Worm (Caenorhabditis elegans) whole organism, late embryonic: ENCODE results near the gene C23G10.10.

Experiments
- T23F11.4 ChIP-seq: fragments of 200-800 bp; sonication (Bioruptor generic); optimal IDR thresholded peaks from 2 replicates; lab custom pipeline; 2018; ENCODE audit warnings: mild to moderate bottlenecking, missing genetic modification characterization, missing compliant biosample characterization
- ceh-2 ChIP-seq: sonication (generic microtip); optimal IDR thresholded peaks from 2 replicates; lab custom pipeline; 2016; ENCODE audit warnings: missing genotype, missing genetic modification characterization, missing compliant biosample characterization
- ceh-45 ChIP-seq: fragments of 200-800 bp; sonication (Bioruptor generic); IDR thresholded peaks from 2 replicates; pipeline ENCODE4 v1.3.6; 2022; ENCODE audit warnings: missing genetic modification reagents, missing genetic modification characterization, missing compliant biosample characterization
- ceh-6 ChIP-seq: fragments of 200-800 bp; sonication (Bioruptor generic); optimal IDR thresholded peaks from 2 replicates; lab custom pipeline; 2018; ENCODE audit warnings: mild to moderate bottlenecking, missing genetic modification characterization, missing compliant biosample characterization
- ceh-9 ChIP-seq: sonication (generic microtip); optimal IDR thresholded peaks from 2 replicates; lab custom pipeline; 2016; ENCODE audit warnings: mild to moderate bottlenecking, missing genetic modification characterization, inconsistent platforms, missing compliant biosample characterization
- che-1 ChIP-seq: sonication (generic microtip); optimal IDR thresholded peaks from 2 replicates; lab custom pipeline; 2016; ENCODE audit warnings: mild to moderate bottlenecking, missing genetic modification characterization, missing compliant biosample characterization
- fkh-10 ChIP-seq: fragments of 150-350 bp; optimal IDR thresholded peaks from 2 replicates; lab custom pipeline; 2014; ENCODE audit warnings: missing biosample characterization, missing genetic modification reagents, missing genetic modification characterization
- gmeb-2 ChIP-seq: sonication (generic microtip); optimal IDR thresholded peaks from 2 replicates; lab custom pipeline; 2016; ENCODE audit warnings: missing genetic modification characterization, inconsistent platforms, missing compliant biosample characterization

DNA sequence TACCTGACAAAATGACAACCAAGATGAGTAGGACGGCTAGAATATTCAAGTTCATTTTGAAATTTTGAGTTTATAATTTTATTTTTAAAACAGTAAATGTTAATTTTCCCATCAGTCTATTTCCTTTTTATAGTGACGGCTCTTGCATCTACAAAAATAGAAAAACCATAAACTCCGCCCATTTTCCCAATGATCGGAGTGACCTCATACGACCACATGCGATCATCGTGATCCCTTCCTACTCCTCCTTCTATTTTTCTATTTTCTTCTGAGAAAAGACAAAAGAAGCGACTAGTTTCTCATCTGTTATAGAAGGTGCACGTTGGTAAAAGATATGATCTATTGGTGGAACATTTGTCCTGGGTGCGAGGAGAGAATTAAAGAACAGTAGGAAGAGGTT lies 1.7 kb upstream of the C23G10.10 start, which contains the start of gene C23G10.11:
- TF ChIP-seq che-1 (tag; lab: Kevin White, UChicago): no peak
- no peak for TF ChIP-seq ceh-6 (GFP tag; lab: Kevin White, UChicago)
- no peak for TF ChIP-seq ceh-45
- TF ChIP-seq fkh-10 (GFP tag; lab: Kevin White, UChicago): no peak
- no peak for TF ChIP-seq gmeb-2 (tag; lab: Kevin White, UChicago)
- TF ChIP-seq ceh-2 (tag; lab: Kevin White, UChicago): no peak
- no peak for TF ChIP-seq ceh-9 (tag; lab: Kevin White, UChicago)
- TF ChIP-seq T23F11.4 (GFP tag; lab: Kevin White, UChicago): no peak
